Worm (Caenorhabditis elegans): Measurements from ENCODE around the gene F21H7.2.

DNA sequence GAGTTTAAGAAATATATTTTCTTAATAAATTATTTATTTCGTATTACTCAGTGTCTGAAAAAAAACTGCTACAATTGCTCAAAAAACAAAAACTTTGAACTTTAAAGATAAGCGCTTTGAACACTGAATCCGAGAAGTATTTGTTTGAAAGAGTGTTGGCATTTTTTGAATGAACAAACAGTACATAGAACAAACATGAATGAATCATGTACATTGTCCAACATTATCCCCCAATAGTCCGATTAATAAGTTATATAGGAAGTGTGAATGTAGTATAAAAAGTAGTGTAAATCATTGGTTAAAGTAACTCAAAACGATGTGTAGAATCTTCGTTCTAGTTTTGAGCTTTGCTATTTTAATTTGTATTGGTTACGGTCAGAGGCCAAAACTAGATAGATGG, 28.1 kb downstream of the F21H7.2 start, which contains the start of gene F11A5.17:
- TF ChIP-seq him-1 (tag; optimal IDR thresholded peaks at IDR 0.05) (no peak), W03F9.2 (tag; optimal IDR thresholded peaks at IDR 0.05) (no peak), dao-5 (tag; optimal IDR thresholded peaks at IDR 0.05) (no peak)
